Worm (Caenorhabditis elegans) whole organism, midembryonic: Measurements from ENCODE around the gene F58E1.13.

Source experiments
- T22C8.4 ChIP-seq: fragments of 200-800 bp; sonication (Bioruptor generic); IDR thresholded peaks from 2 replicates; pipeline ENCODE4 v1.3.6; 2022; ENCODE audit warnings: missing genetic modification characterization, missing compliant biosample characterization
- cog-1 ChIP-seq: sonication (generic microtip); optimal IDR thresholded peaks from 2 replicates; lab custom pipeline; 2016; ENCODE audit warnings: missing genetic modification characterization, missing compliant biosample characterization
- flt-1 ChIP-seq: fragments of 200-800 bp; sonication (Bioruptor generic); IDR thresholded peaks from 2 replicates; pipeline ENCODE4 v1.3.6; 2022; ENCODE audit warnings: missing genetic modification characterization, missing compliant biosample characterization
- klf-2 ChIP-seq: fragments of 200-800 bp; sonication (Bioruptor generic); conservative IDR thresholded peaks from 2 replicates; pipeline ENCODE4 v1.3.6; 2022; ENCODE audit warnings: missing genetic modification reagents, missing genetic modification characterization, missing compliant biosample characterization
- med-1 ChIP-seq: sonication (generic microtip); optimal IDR thresholded peaks from 2 replicates; lab custom pipeline; 2017; ENCODE audit warnings: missing genetic modification characterization, mild to moderate bottlenecking, missing compliant biosample characterization, antibody characterized with exemption, missing genetic modification reagents; ENCODE audit not compliant: insufficient read depth
- ref-1 ChIP-seq: fragments of 200-800 bp; sonication (Bioruptor generic); conservative IDR thresholded peaks from 2 replicates; pipeline ENCODE4 v1.3.6; 2022; ENCODE audit warnings: missing genetic modification reagents, missing genetic modification characterization, missing compliant biosample characterization
- ztf-29 ChIP-seq: fragments of 200-800 bp; sonication (Bioruptor generic); IDR thresholded peaks from 2 replicates; pipeline ENCODE4 v1.3.6; 2022; ENCODE audit warnings: missing genetic modification reagents, missing genetic modification characterization, missing compliant biosample characterization

DNA sequence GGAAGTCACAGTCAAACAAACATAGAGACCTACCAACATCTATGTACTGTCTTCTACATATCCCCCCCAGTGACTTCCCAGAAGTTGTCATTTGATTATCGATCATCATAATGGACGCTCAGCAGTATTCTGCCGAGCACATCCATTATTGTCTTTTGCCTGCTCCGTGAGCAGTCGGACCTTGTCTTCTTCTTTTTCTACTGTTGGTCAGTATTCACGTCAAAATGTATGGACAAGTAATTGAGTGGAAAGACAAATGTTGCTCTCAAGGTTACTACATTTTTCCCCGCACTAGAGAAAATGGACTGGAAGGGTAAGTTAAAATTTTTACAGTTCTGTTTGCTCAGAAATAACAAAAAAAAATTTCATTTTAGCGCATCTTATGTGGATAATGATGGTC lies 40.8 kb downstream of the F58E1.13 start, which contains the start of gene btb-12:
- TF ChIP-seq T22C8.4 (no peak), med-1 (no peak), klf-2 (no peak), ztf-29 (GFP tag; lab: Robert Waterston, UW) (no peak), cog-1 (tag; lab: Kevin White, UChicago) (no peak), flt-1 (GFP tag; lab: Robert Waterston, UW) (no peak), ref-1 (GFP tag; lab: Robert Waterston, UW) (no peak)
